Worm (Caenorhabditis elegans) whole organism, L3 larva: ENCODE data around the gene C44B7.5.
A peak's percentile ranks its signal among the peaks of the same experiment; 100 is the strongest.

Experiments
- ZK546.5 ChIP-seq: sonication (generic microtip); optimal IDR thresholded peaks from 2 replicates; lab custom pipeline; 2017; ENCODE audit warnings: missing biosample characterization, missing genetic modification characterization
- aly-2 ChIP-seq: fragments of 150-350 bp; optimal IDR thresholded peaks from 2 replicates; lab custom pipeline; 2014; ENCODE audit warnings: missing biosample characterization, missing genetic modification characterization
- ama-1 ChIP-seq: fragments of 150-350 bp; optimal IDR thresholded peaks from 2 replicates; lab custom pipeline; 2018
- ceh-16 ChIP-seq: sonication (generic microtip); optimal IDR thresholded peaks from 2 replicates; lab custom pipeline; 2017; ENCODE audit warnings: missing biosample characterization, missing genetic modification characterization
- ceh-28 ChIP-seq: fragments of 150-350 bp; optimal IDR thresholded peaks from 2 replicates; lab custom pipeline; 2014; ENCODE audit warnings: missing biosample characterization, missing genetic modification reagents, missing genetic modification characterization
- ceh-82 ChIP-seq: fragments of 150-350 bp; optimal IDR thresholded peaks from 2 replicates; lab custom pipeline; 2014; ENCODE audit warnings: missing biosample characterization, missing genetic modification characterization
- daf-12 ChIP-seq: fragments of 150-350 bp; optimal IDR thresholded peaks from 2 replicates; lab custom pipeline; 2014; ENCODE audit warnings: missing biosample characterization, missing genetic modification reagents, missing genetic modification characterization
- egl-5 ChIP-seq: fragments of 150-350 bp; optimal IDR thresholded peaks from 2 replicates; lab custom pipeline; 2017; ENCODE audit warnings: missing biosample characterization, missing genetic modification reagents, missing genetic modification characterization, inconsistent platforms
- elt-1 ChIP-seq: fragments of 150-350 bp; optimal IDR thresholded peaks from 2 replicates; lab custom pipeline; 2014; ENCODE audit warnings: missing biosample characterization, missing genetic modification characterization
- elt-2 ChIP-seq: sonication (generic microtip); optimal IDR thresholded peaks from 2 replicates; lab custom pipeline; 2016; ENCODE audit warnings: missing genetic modification reagents, mild to moderate bottlenecking, missing genetic modification characterization, missing compliant biosample characterization
- eor-1 ChIP-seq, 2 experiments: fragments of 150-350 bp; optimal IDR thresholded peaks; 2 replicates each; lab custom pipeline; 2014 to 2018; ENCODE audit warnings: missing biosample characterization in 2 of 2, missing genetic modification characterization in 2 of 2
- fkh-10 ChIP-seq: sonication (generic microtip); optimal IDR thresholded peaks from 2 replicates; lab custom pipeline; 2017; ENCODE audit warnings: missing biosample characterization, missing genetic modification reagents, missing genetic modification characterization
- fkh-2 ChIP-seq: fragments of 150-350 bp; optimal IDR thresholded peaks from 2 replicates; lab custom pipeline; 2014; ENCODE audit warnings: missing biosample characterization, missing genetic modification reagents, missing genetic modification characterization
- fos-1 ChIP-seq: fragments of 150-350 bp; optimal IDR thresholded peaks from 2 replicates; lab custom pipeline; 2014; ENCODE audit warnings: missing biosample characterization, missing genetic modification characterization
- hmg-11 ChIP-seq: sonication (generic microtip); optimal IDR thresholded peaks from 2 replicates; lab custom pipeline; 2016; ENCODE audit warnings: missing genetic modification characterization, missing compliant biosample characterization
- jun-1 ChIP-seq: fragments of 150-350 bp; optimal IDR thresholded peaks from 2 replicates; lab custom pipeline; 2014; ENCODE audit warnings: missing biosample characterization, missing genetic modification reagents, missing genetic modification characterization
- lin-15B ChIP-seq: fragments of 150-350 bp; optimal IDR thresholded peaks from 2 replicates; lab custom pipeline; 2014; ENCODE audit warnings: missing biosample characterization, missing genetic modification characterization
- lin-39 ChIP-seq: fragments of 150-350 bp; optimal IDR thresholded peaks from 2 replicates; lab custom pipeline; 2018; ENCODE audit warnings: missing biosample characterization, missing genetic modification reagents, missing genetic modification characterization
- lsy-12 ChIP-seq: sonication (generic microtip); optimal IDR thresholded peaks from 2 replicates; lab custom pipeline; 2016; ENCODE audit warnings: mild to moderate bottlenecking, missing genetic modification characterization, missing compliant biosample characterization
- mdl-1 ChIP-seq: fragments of 150-350 bp; optimal IDR thresholded peaks from 2 replicates; lab custom pipeline; 2014; ENCODE audit warnings: missing biosample characterization, missing genetic modification characterization
- nfya-1 ChIP-seq: sonication (generic microtip); optimal IDR thresholded peaks from 2 replicates; lab custom pipeline; 2017; ENCODE audit warnings: missing genetic modification characterization, mild to moderate bottlenecking, missing compliant biosample characterization, antibody characterized with exemption, moderate library complexity; ENCODE audit not compliant: insufficient read depth
- nhr-23 ChIP-seq: fragments of 150-350 bp; optimal IDR thresholded peaks from 2 replicates; lab custom pipeline; 2014; ENCODE audit warnings: missing biosample characterization, missing genetic modification reagents, missing genetic modification characterization
- nhr-25 ChIP-seq: sonication (generic microtip); optimal IDR thresholded peaks from 2 replicates; lab custom pipeline; 2017; ENCODE audit warnings: missing biosample characterization, missing genetic modification characterization
- nhr-28 ChIP-seq: fragments of 150-350 bp; optimal IDR thresholded peaks from 2 replicates; lab custom pipeline; 2014; ENCODE audit warnings: missing biosample characterization, missing genetic modification characterization
- nhr-76 ChIP-seq: fragments of 150-350 bp; sonication (generic microtip); optimal IDR thresholded peaks from 5 replicates; lab custom pipeline; 2014; ENCODE audit warnings: missing biosample characterization, missing genetic modification characterization
- pha-4 ChIP-seq: fragments of 150-350 bp; optimal IDR thresholded peaks from 2 replicates; lab custom pipeline; 2014; ENCODE audit warnings: missing biosample characterization, missing genetic modification reagents, missing genetic modification characterization
- pqm-1 ChIP-seq: fragments of 150-350 bp; optimal IDR thresholded peaks from 2 replicates; lab custom pipeline; 2017; ENCODE audit warnings: missing biosample characterization, missing genetic modification characterization, inconsistent platforms
- sea-2 ChIP-seq: fragments of 150-350 bp; sonication (generic microtip); optimal IDR thresholded peaks from 4 replicates; lab custom pipeline; 2014; ENCODE audit warnings: missing biosample characterization, missing genetic modification reagents, missing genetic modification characterization
- skn-1 ChIP-seq: fragments of 150-350 bp; optimal IDR thresholded peaks from 2 replicates; lab custom pipeline; 2014; ENCODE audit warnings: missing biosample characterization, missing genetic modification characterization
- snpc-4 ChIP-seq: fragments of 150-350 bp; optimal IDR thresholded peaks from 2 replicates; lab custom pipeline; 2014; ENCODE audit warnings: missing biosample characterization, missing genetic modification characterization
- tbx-2 ChIP-seq: sonication (generic microtip); optimal IDR thresholded peaks from 2 replicates; lab custom pipeline; 2016; ENCODE audit warnings: mild to moderate bottlenecking, missing genetic modification characterization, missing compliant biosample characterization
- unc-39 ChIP-seq: sonication (generic microtip); optimal IDR thresholded peaks from 4 replicates; lab custom pipeline; 2017; ENCODE audit warnings: missing biosample characterization, missing genetic modification characterization
- unc-62 ChIP-seq: fragments of 150-350 bp; sonication (generic microtip); optimal IDR thresholded peaks from 4 replicates; lab custom pipeline; 2014; ENCODE audit warnings: missing biosample characterization, missing genetic modification reagents, missing genetic modification characterization
- zag-1 ChIP-seq: fragments of 150-350 bp; optimal IDR thresholded peaks from 2 replicates; lab custom pipeline; 2014; ENCODE audit warnings: missing biosample characterization, missing genetic modification characterization
- ztf-11 ChIP-seq: fragments of 150-350 bp; optimal IDR thresholded peaks from 2 replicates; lab custom pipeline; 2014; ENCODE audit warnings: missing biosample characterization, missing genetic modification characterization

C44B7.5 gene

DNA sequence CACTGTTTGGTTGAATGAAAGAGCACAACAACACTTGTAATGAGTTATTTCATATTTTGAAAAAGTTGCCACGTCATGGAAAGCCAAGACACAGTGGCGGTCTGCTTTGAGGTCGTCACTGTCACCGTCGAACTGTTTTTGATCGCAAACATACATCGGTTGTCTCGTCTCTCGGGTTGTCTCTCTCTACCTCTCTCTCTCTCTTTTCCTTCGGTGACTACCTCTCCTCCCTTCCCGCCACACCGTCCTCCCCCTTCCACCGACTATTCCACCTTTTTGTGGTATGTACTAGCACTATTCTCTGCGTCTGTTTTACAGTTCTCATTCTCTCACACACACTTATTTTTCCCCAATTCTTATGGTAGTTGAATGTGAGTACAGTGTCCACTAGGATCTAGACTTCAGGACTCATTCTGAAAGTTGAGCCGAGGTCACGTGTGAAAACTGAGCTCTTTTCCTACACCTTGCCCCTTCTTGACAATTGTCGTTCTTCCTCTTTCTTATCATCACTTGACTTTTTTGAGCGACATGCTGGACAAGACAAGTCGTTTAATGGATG lies 38.5 kb downstream of the C44B7.5 start:
- TF ChIP-seq nfya-1 (tag; lab: Kevin White, UChicago), result peak; percentile 6
- peak; percentile 69 for TF ChIP-seq elt-2
- no peak for TF ChIP-seq unc-39 (tag; lab: Kevin White, UChicago)
- TF ChIP-seq ceh-82 (tag; lab: Kevin White, UChicago), result no peak
- no peak for TF ChIP-seq fkh-2 (tag; lab: Kevin White, UChicago)
- peak; percentile 7 for TF ChIP-seq jun-1 (tag; lab: Kevin White, UChicago)
- TF ChIP-seq ZK546.5, result no peak
- TF ChIP-seq fos-1, result no peak
- peak; percentile 12 for TF ChIP-seq nhr-23 (tag; lab: Kevin White, UChicago)
- no peak for TF ChIP-seq sea-2 (GFP tag; lab: Kevin White, UChicago)
- TF ChIP-seq egl-5 (tag; lab: Kevin White, UChicago), result no peak
- peak; percentile 70 for TF ChIP-seq pha-4 (tag; lab: Kevin White, UChicago)
- no peak for TF ChIP-seq daf-12 (tag; lab: Kevin White, UChicago)
- peak; percentile 44 for TF ChIP-seq pqm-1 (tag; lab: Kevin White, UChicago)
- TF ChIP-seq nhr-25, result peak; percentile 70
- TF ChIP-seq ztf-11 (tag; lab: Kevin White, UChicago), result no peak

DNA sequence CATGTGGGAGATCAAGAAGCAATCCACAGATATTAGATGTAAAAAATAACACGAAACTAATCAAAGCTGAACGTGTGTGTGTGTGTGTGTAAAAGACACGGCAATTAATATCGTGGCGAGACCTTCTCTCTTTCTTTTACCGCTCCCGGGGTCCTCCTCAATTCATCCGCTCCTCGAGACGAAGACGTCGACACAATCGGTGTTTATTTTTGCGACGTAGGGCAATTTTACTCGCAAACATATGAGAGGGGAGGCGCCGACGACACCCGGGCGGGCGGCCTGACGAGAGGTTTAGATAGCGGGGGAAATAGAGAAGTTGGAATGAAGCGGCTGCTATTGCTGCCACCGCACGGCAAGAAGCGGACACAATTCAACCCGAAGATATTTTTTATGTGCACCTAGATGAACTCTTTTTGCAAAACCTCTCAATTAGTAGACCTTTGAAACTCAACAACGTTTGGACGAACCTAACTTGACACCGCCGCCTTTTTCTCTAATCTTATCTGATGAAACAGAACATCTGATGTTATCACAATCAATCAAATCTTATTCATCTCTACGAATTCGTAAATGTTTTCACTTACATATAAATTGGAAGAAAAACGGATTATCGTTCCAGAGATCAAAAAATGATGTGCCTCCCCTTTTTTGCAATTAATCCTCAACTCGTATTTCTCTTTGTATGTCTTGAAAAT lies 39.6 kb downstream of the C44B7.5 start:
- TF ChIP-seq aly-2 (tag; lab: Kevin White, UChicago) (no peak), mdl-1 (tag; lab: Kevin White, UChicago) (no peak), hmg-11 (tag; lab: Kevin White, UChicago) (peak; percentile 16), lsy-12 (tag; lab: Kevin White, UChicago) (no peak), lin-39 (tag; lab: Kevin White, UChicago) (no peak), egl-5 (tag; lab: Kevin White, UChicago) (peak; percentile 49), elt-1 (tag; lab: Kevin White, UChicago) (peak; percentile 90), pha-4 (tag; lab: Kevin White, UChicago) (peak; percentile 11), elt-2 (peak; percentile 7)

DNA sequence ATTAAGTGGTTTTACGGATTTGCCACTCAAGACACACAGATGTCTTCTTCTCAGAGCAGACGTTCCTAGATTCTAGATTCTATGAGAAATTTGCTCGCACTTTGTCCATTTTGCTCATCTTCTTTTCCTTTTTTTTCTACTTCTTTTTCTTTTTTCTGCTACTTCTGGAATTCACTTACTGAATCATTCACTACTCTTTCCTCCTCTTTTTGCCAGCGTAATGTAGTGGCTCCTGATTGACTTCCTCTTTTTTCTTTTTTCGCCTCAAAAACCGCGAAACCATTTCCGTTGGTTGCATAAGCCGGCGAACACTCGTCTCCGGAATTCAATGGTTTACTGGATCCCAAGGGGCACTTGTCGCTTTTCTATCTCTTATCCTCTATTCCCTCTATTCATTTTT lies 40.2 kb downstream of the C44B7.5 start:
- TF ChIP-seq nfya-1 (tag; lab: Kevin White, UChicago) (no peak), zag-1 (no peak), elt-2 (no peak), fkh-10 (GFP tag; lab: Kevin White, UChicago) (peak; percentile 14), ceh-16 (tag; lab: Kevin White, UChicago) (no peak)

- no peak for TF ChIP-seq jun-1 (tag; lab: Kevin White, UChicago)
- no peak for TF ChIP-seq unc-39 (tag; lab: Kevin White, UChicago)
- peak; percentile 36 for TF ChIP-seq egl-5 (tag; lab: Kevin White, UChicago)
- no peak for TF ChIP-seq nhr-28 (tag; lab: Kevin White, UChicago)
- no peak for TF ChIP-seq daf-12 (tag; lab: Kevin White, UChicago)
- TF ChIP-seq pha-4 (tag; lab: Kevin White, UChicago), result peak; percentile 29
- no peak for TF ChIP-seq zag-1
- no peak for TF ChIP-seq lin-15B (tag; lab: Kevin White, UChicago)
- TF ChIP-seq sea-2 (GFP tag; lab: Kevin White, UChicago), result no peak
- TF ChIP-seq nhr-25, result no peak
- no peak for TF ChIP-seq nhr-23 (tag; lab: Kevin White, UChicago)
- no peak for TF ChIP-seq fkh-2 (tag; lab: Kevin White, UChicago)
- no peak for TF ChIP-seq ceh-82 (tag; lab: Kevin White, UChicago)
- no peak for TF ChIP-seq ama-1 (lab: Kevin White, UChicago)
- no peak for TF ChIP-seq aly-2 (tag; lab: Kevin White, UChicago)
- no peak for TF ChIP-seq snpc-4 (tag; lab: Kevin White, UChicago)
- TF ChIP-seq nhr-76 (tag; lab: Kevin White, UChicago), result no peak
- no peak for TF ChIP-seq eor-1 (tag; optimal IDR thresholded peaks at IDR 0.05; lab: Kevin White, UChicago)
- no peak for TF ChIP-seq ceh-16 (tag; lab: Kevin White, UChicago)
- TF ChIP-seq ceh-28 (tag; lab: Kevin White, UChicago), result no peak
- peak; percentile 14 for TF ChIP-seq elt-1 (tag; lab: Kevin White, UChicago)
- no peak for TF ChIP-seq tbx-2 (tag; lab: Kevin White, UChicago)
- no peak for TF ChIP-seq unc-62 (GFP tag; lab: Kevin White, UChicago)
- peak; percentile 0 for TF ChIP-seq hmg-11 (tag; lab: Kevin White, UChicago)
- TF ChIP-seq skn-1 (tag; lab: Kevin White, UChicago), result no peak
- no peak for TF ChIP-seq fos-1
- no peak for TF ChIP-seq pqm-1 (tag; lab: Kevin White, UChicago)
- TF ChIP-seq mdl-1 (tag; lab: Kevin White, UChicago), result no peak
- no peak for TF ChIP-seq fkh-10 (GFP tag; lab: Kevin White, UChicago)
- TF ChIP-seq, all 47 proteins: peak for 4
Observed at ce11 chrII:6831531-6832201, 40.7 kb downstream of the C44B7.5 start.
